Fruit fly (Drosophila melanogaster): ENCODE results near the gene cocoon.

Gene cocoon

DNA sequence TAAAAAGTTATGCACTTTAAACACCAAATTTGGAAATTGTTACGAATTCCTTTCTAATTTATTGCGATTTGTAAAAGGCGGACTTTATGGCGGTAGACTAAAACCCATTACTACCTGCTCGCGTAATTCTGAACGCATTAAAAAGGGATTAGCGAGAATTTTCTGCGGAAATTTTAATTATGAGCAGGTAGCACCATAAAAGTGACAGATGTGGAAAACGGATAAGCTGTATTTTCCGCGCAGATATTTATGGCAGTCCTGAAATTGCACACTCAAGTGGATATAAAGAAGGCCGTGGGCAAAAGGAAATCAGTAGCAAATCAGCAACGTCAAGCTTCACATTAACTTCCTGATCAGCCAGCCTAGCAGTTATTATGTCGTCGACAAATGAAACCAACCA lies 34.8 kb upstream of the cocoon start, which contains the start of gene Z600:
Gene Z600 (plus strand): TSS at position 312 of the 400 bp plus-strand sequence.
- TF ChIP-seq dl (GFP tag; optimal IDR thresholded peaks at IDR 0.05; ENCODE audit: insufficient read depth in 1 of 2, partially characterized antibody in 2 of 2) (no peak), GATAd (GFP tag; optimal IDR thresholded peaks at IDR 0.05) (no peak), jim (GFP tag; optimal IDR thresholded peaks at IDR 0.05) (no peak), brk (GFP tag; optimal IDR thresholded peaks at IDR 0.05) (no peak), Jra (GFP tag; optimal IDR thresholded peaks at IDR 0.05) (no peak), dmrt93B (GFP tag; optimal IDR thresholded peaks at IDR 0.05) (no peak), tai (GFP tag; optimal IDR thresholded peaks at IDR 0.05) (no peak), fru (GFP tag; optimal IDR thresholded peaks at IDR 0.05) (no peak), Hnf4 (GFP tag; optimal IDR thresholded peaks at IDR 0.05) (no peak), usp (GFP tag; optimal IDR thresholded peaks at IDR 0.05) (no peak), woc (GFP tag; optimal IDR thresholded peaks at IDR 0.05) (no peak), h (GFP tag; optimal IDR thresholded peaks at IDR 0.05) (no peak)

DNA sequence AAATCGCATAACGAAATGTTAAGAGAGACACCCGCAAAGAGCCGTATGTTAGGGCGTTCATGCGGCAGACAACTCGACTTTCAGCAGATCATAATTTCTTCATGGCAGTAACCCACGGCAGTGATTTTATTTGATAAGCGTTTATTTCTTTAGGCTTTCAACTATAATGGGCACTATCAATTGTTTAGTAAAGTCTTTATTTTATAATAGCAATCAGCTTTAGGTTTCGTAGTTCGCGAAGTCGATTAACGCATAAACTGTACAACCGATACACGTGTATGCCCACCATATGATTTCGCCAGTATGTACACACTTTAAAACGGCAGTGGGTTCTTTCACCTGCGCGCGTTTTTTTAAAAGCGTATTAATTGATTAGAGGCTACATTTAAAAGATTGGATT lies 34.3 kb upstream of the cocoon start, which contains the start of gene CG7841:
Gene CG7841 (minus strand): TSS at position 20 of the 400 bp plus-strand sequence.
- TF ChIP-seq sage (GFP tag; optimal IDR thresholded peaks at IDR 0.05): peak; percentile 98
- TF ChIP-seq HLH106 (tag; optimal IDR thresholded peaks at IDR 0.05): peak; percentile 99
- TF ChIP-seq Hnf4 (GFP tag; optimal IDR thresholded peaks at IDR 0.05): peak; percentile 96
- no peak for TF ChIP-seq jim (GFP tag; optimal IDR thresholded peaks at IDR 0.05)
- peak; percentile 83 for TF ChIP-seq dsf (GFP tag; optimal IDR thresholded peaks at IDR 0.05; ENCODE audit: borderline replicate concordance)
- TF ChIP-seq Hr78 (GFP tag; optimal IDR thresholded peaks at IDR 0.05): no peak
- peak; percentile 94 for TF ChIP-seq dmrt93B (GFP tag; optimal IDR thresholded peaks at IDR 0.05)
- no peak for TF ChIP-seq Dfd (GFP tag; optimal IDR thresholded peaks at IDR 0.05)
- peak; percentile 85 for TF ChIP-seq Mio (GFP tag; optimal IDR thresholded peaks at IDR 0.05)
- TF ChIP-seq Hr83 (GFP tag; optimal IDR thresholded peaks at IDR 0.05; ENCODE audit: poor library complexity, severe bottlenecking): no peak
- TF ChIP-seq CrebA (GFP tag; optimal IDR thresholded peaks at IDR 0.05; ENCODE audit: borderline replicate concordance): no peak
- TF ChIP-seq CG9705 (GFP tag; optimal IDR thresholded peaks at IDR 0.05): peak; percentile 98
- no peak for TF ChIP-seq Myc (optimal IDR thresholded peaks at IDR 0.05)
- peak; percentile 99 for TF ChIP-seq Sp1 (GFP tag; optimal IDR thresholded peaks at IDR 0.05)
- no peak for TF ChIP-seq dl (GFP tag; optimal IDR thresholded peaks at IDR 0.05; ENCODE audit: insufficient read depth in 1 of 2, partially characterized antibody in 2 of 2)
- TF ChIP-seq h (GFP tag; optimal IDR thresholded peaks at IDR 0.05): peak; percentile 99
- TF ChIP-seq tai (GFP tag; optimal IDR thresholded peaks at IDR 0.05): peak; percentile 96
- no peak for TF ChIP-seq lola (GFP tag; optimal IDR thresholded peaks at IDR 0.05)
- TF ChIP-seq sv (GFP tag; optimal IDR thresholded peaks at IDR 0.05): peak; percentile 98
- peak; percentile 89 for TF ChIP-seq Rel (GFP tag; optimal IDR thresholded peaks at IDR 0.05)
- peak; percentile 95 for TF ChIP-seq Rel (tag; optimal IDR thresholded peaks at IDR 0.05)
- TF ChIP-seq rgr (GFP tag; optimal IDR thresholded peaks at IDR 0.05): peak; percentile 99
- TF ChIP-seq Dif (GFP tag; optimal IDR thresholded peaks at IDR 0.05; ENCODE audit: partially characterized antibody): no peak
- no peak for TF ChIP-seq Abd-B (GFP tag; optimal IDR thresholded peaks at IDR 0.05)
- peak; percentile 93 for TF ChIP-seq psq (GFP tag; optimal IDR thresholded peaks at IDR 0.05)
- TF ChIP-seq fru (GFP tag; optimal IDR thresholded peaks at IDR 0.05): peak; percentile 99
- TF ChIP-seq woc (GFP tag; optimal IDR thresholded peaks at IDR 0.05): peak; percentile 96
- no peak for TF ChIP-seq pan (optimal IDR thresholded peaks at IDR 0.05)
- TF ChIP-seq foxo (GFP tag; optimal IDR thresholded peaks at IDR 0.05): peak; percentile 96 to 99
- peak; percentile 98 for TF ChIP-seq brk (GFP tag; optimal IDR thresholded peaks at IDR 0.05)
- peak; percentile 97 for TF ChIP-seq ey (GFP tag; optimal IDR thresholded peaks at IDR 0.05)
- peak; percentile 99 for TF ChIP-seq br (GFP tag; optimal IDR thresholded peaks at IDR 0.05)
- no peak for TF ChIP-seq N (GFP tag; optimal IDR thresholded peaks at IDR 0.05)
- peak; percentile 99 for TF ChIP-seq OdsH (GFP tag; optimal IDR thresholded peaks at IDR 0.05)
- peak; percentile 97 for TF ChIP-seq Jra (GFP tag; optimal IDR thresholded peaks at IDR 0.05)
- TF ChIP-seq Vsx2 (GFP tag; optimal IDR thresholded peaks at IDR 0.05; ENCODE audit: partially characterized antibody): no peak
- peak; percentile 97 for TF ChIP-seq CG32264 (GFP tag; optimal IDR thresholded peaks at IDR 0.05)
- TF ChIP-seq usp (GFP tag; optimal IDR thresholded peaks at IDR 0.05): no peak
- TF ChIP-seq GATAd (GFP tag; optimal IDR thresholded peaks at IDR 0.05): no peak

Measured in whole organism, wandering third instar larva.